Fruit fly (Drosophila melanogaster) whole organism, prepupa: Measurements from ENCODE around the gene CG10638.
A peak's percentile ranks its signal among the peaks of the same experiment; 100 is the strongest.

Source experiments
- Blimp-1 ChIP-seq: fragments of 200-800 bp; sonication (Bioruptor generic); optimal IDR thresholded peaks from 3 replicates; lab custom pipeline; 2017; ENCODE audit warnings: missing biosample characterization, missing genetic modification characterization, mild to moderate bottlenecking, moderate library complexity, missing genetic modification reagents
- CG10669 ChIP-seq: fragments of 200-800 bp; sonication (Bioruptor generic); optimal IDR thresholded peaks from 3 replicates; lab custom pipeline; 2018; ENCODE audit warnings: missing biosample characterization, mild to moderate bottlenecking, missing genetic modification characterization, moderate library complexity
- CG11294 ChIP-seq: fragments of 200-800 bp; sonication (Bioruptor generic); IDR thresholded peaks from 2 replicates; pipeline ENCODE4 v1.3.6; 2022; ENCODE audit warnings: missing biosample characterization, missing genetic modification characterization
- CG11762 ChIP-seq: fragments of 200-800 bp; sonication (Bioruptor generic); optimal IDR thresholded peaks from 3 replicates; lab custom pipeline; 2016; ENCODE audit warnings: missing biosample characterization, missing genetic modification characterization; ENCODE audit not compliant: insufficient read depth
- CG11902 ChIP-seq: fragments of 200-800 bp; sonication (Bioruptor generic); optimal IDR thresholded peaks from 3 replicates; lab custom pipeline; 2016; ENCODE audit warnings: missing biosample characterization, missing genetic modification characterization
- CG15336 ChIP-seq: fragments of 200-800 bp; sonication (Bioruptor generic); IDR thresholded peaks from 2 replicates; pipeline ENCODE4 v1.3.6; 2022; ENCODE audit warnings: missing biosample characterization, missing genetic modification characterization
- CG1621 ChIP-seq: fragments of 200-800 bp; sonication (Bioruptor generic); optimal IDR thresholded peaks from 3 replicates; lab custom pipeline; 2018; ENCODE audit warnings: missing biosample characterization, mild to moderate bottlenecking, missing genetic modification characterization
- CG16779 ChIP-seq: fragments of 200-800 bp; sonication (Bioruptor generic); optimal IDR thresholded peaks from 3 replicates; lab custom pipeline; 2017; ENCODE audit warnings: missing biosample characterization, mild to moderate bottlenecking, missing genetic modification characterization
- CG3032 ChIP-seq: fragments of 200-800 bp; optimal IDR thresholded peaks from 2 replicates; lab custom pipeline; 2019; ENCODE audit warnings: missing biosample characterization, mild to moderate bottlenecking, missing genetic modification characterization, moderate library complexity
- CG31627 ChIP-seq: fragments of 200-800 bp; sonication (Bioruptor generic); optimal IDR thresholded peaks from 3 replicates; lab custom pipeline; 2016; ENCODE audit warnings: missing biosample characterization, missing genetic modification characterization
- CG32006 ChIP-seq: fragments of 200-800 bp; sonication (Bioruptor generic); optimal IDR thresholded peaks from 3 replicates; lab custom pipeline; 2017; ENCODE audit warnings: missing biosample characterization, mild to moderate bottlenecking, missing genetic modification characterization
- CG3919 ChIP-seq: fragments of 200-800 bp; sonication (Bioruptor generic); optimal IDR thresholded peaks from 3 replicates; lab custom pipeline; 2016; ENCODE audit warnings: missing biosample characterization, missing genetic modification characterization
- CG4318 ChIP-seq: fragments of 200-800 bp; sonication (Bioruptor generic); optimal IDR thresholded peaks from 3 replicates; lab custom pipeline; 2017; ENCODE audit warnings: missing biosample characterization, mild to moderate bottlenecking, missing genetic modification characterization
- CG6163 ChIP-seq: fragments of 200-800 bp; sonication (Bioruptor generic); IDR thresholded peaks from 3 replicates; pipeline ENCODE4 v1.3.6; 2022; ENCODE audit warnings: missing biosample characterization, missing genetic modification characterization
- CG6276 ChIP-seq: fragments of 200-800 bp; sonication (Bioruptor generic); optimal IDR thresholded peaks from 2 replicates; lab custom pipeline; 2017; ENCODE audit warnings: missing biosample characterization, mild to moderate bottlenecking, missing genetic modification characterization
- CG6792 ChIP-seq: fragments of 200-800 bp; sonication (Bioruptor generic); optimal IDR thresholded peaks from 3 replicates; lab custom pipeline; 2016; ENCODE audit warnings: missing biosample characterization, missing genetic modification characterization
- CG6854 ChIP-seq: fragments of 200-800 bp; sonication (Bioruptor generic); optimal IDR thresholded peaks from 2 replicates; lab custom pipeline; 2017; ENCODE audit warnings: missing biosample characterization, mild to moderate bottlenecking, missing genetic modification characterization
- CG8119 ChIP-seq: fragments of 200-800 bp; sonication (Bioruptor generic); IDR thresholded peaks from 3 replicates; pipeline ENCODE4 v1.3.6; 2022; ENCODE audit warnings: missing biosample characterization, missing genetic modification characterization
- CG8319 ChIP-seq: fragments of 200-800 bp; sonication (Bioruptor generic); optimal IDR thresholded peaks from 3 replicates; lab custom pipeline; 2016; ENCODE audit warnings: missing biosample characterization, missing genetic modification characterization
- CG8632 ChIP-seq: fragments of 200-800 bp; sonication (Bioruptor generic); optimal IDR thresholded peaks from 3 replicates; lab custom pipeline; 2016; ENCODE audit warnings: missing biosample characterization, missing genetic modification characterization
- Eip75B ChIP-seq: fragments of 200-800 bp; sonication (Bioruptor generic); optimal IDR thresholded peaks from 3 replicates; lab custom pipeline; 2016; ENCODE audit warnings: missing biosample characterization, missing genetic modification characterization
- Eip93F ChIP-seq: fragments of 200-800 bp; sonication (Bioruptor generic); optimal IDR thresholded peaks from 2 replicates; lab custom pipeline; 2016; ENCODE audit warnings: missing biosample characterization, mild to moderate bottlenecking, missing genetic modification characterization
- Ets21C ChIP-seq: fragments of 200-800 bp; sonication (Bioruptor generic); optimal IDR thresholded peaks from 3 replicates; lab custom pipeline; 2016; ENCODE audit warnings: missing biosample characterization, missing genetic modification characterization
- Ets96B ChIP-seq: fragments of 200-800 bp; optimal IDR thresholded peaks from 2 replicates; lab custom pipeline; 2019; ENCODE audit warnings: missing biosample characterization, mild to moderate bottlenecking, missing genetic modification characterization, moderate library complexity
- Gug ChIP-seq: fragments of 200-800 bp; sonication (Bioruptor generic); IDR thresholded peaks from 2 replicates; pipeline ENCODE4 v1.3.6; 2022; ENCODE audit warnings: missing biosample characterization, missing genetic modification characterization
- Hr38 ChIP-seq: sonication (Bioruptor generic); optimal IDR thresholded peaks from 2 replicates; lab custom pipeline; 2016; ENCODE audit warnings: missing biosample characterization, missing genetic modification characterization
- Lpt ChIP-seq: fragments of 200-800 bp; sonication (Bioruptor generic); optimal IDR thresholded peaks from 3 replicates; lab custom pipeline; 2016; ENCODE audit warnings: missing biosample characterization, missing genetic modification characterization
- Met ChIP-seq: fragments of 200-800 bp; sonication (Bioruptor generic); optimal IDR thresholded peaks from 3 replicates; lab custom pipeline; 2016; ENCODE audit warnings: missing biosample characterization, missing genetic modification characterization
- OdsH ChIP-seq: fragments of 200-800 bp; sonication (Bioruptor generic); optimal IDR thresholded peaks from 3 replicates; lab custom pipeline; 2016; ENCODE audit warnings: missing biosample characterization, missing genetic modification characterization
- Smox ChIP-seq: fragments of 200-800 bp; sonication (Bioruptor generic); optimal IDR thresholded peaks from 3 replicates; lab custom pipeline; 2016; ENCODE audit warnings: missing biosample characterization, missing genetic modification characterization
- Sox102F ChIP-seq: fragments of 200-800 bp; sonication (Bioruptor generic); optimal IDR thresholded peaks from 2 replicates; lab custom pipeline; 2016; ENCODE audit warnings: missing biosample characterization, mild to moderate bottlenecking, missing genetic modification characterization
- acj6 ChIP-seq: fragments of 200-800 bp; sonication (Bioruptor generic); optimal IDR thresholded peaks from 3 replicates; lab custom pipeline; 2016; ENCODE audit warnings: missing biosample characterization, missing genetic modification characterization
- cyc ChIP-seq: fragments of 200-800 bp; sonication (Bioruptor generic); optimal IDR thresholded peaks from 3 replicates; lab custom pipeline; 2016; ENCODE audit warnings: missing biosample characterization, missing genetic modification characterization
- dac ChIP-seq: fragments of 200-800 bp; sonication (Bioruptor generic); optimal IDR thresholded peaks from 2 replicates; lab custom pipeline; 2017; ENCODE audit warnings: missing biosample characterization, mild to moderate bottlenecking, missing genetic modification characterization
- eg ChIP-seq: fragments of 200-800 bp; sonication (Bioruptor generic); IDR thresholded peaks from 3 replicates; pipeline ENCODE4 v1.3.6; 2022; ENCODE audit warnings: missing biosample characterization, missing genetic modification characterization
- esn ChIP-seq: fragments of 200-800 bp; sonication (Bioruptor generic); optimal IDR thresholded peaks from 2 replicates; lab custom pipeline; 2016; ENCODE audit warnings: missing biosample characterization, mild to moderate bottlenecking, missing genetic modification characterization, moderate library complexity
- fd59A ChIP-seq: fragments of 200-800 bp; sonication (Bioruptor generic); optimal IDR thresholded peaks from 2 replicates; lab custom pipeline; 2017; ENCODE audit warnings: missing biosample characterization, mild to moderate bottlenecking, missing genetic modification characterization, missing genetic modification reagents
- fd85E ChIP-seq: fragments of 200-800 bp; sonication (Bioruptor generic); optimal IDR thresholded peaks from 3 replicates; lab custom pipeline; 2016; ENCODE audit warnings: missing biosample characterization, missing genetic modification characterization
- fkh ChIP-seq: fragments of 200-800 bp; sonication (Bioruptor generic); optimal IDR thresholded peaks from 3 replicates; lab custom pipeline; 2017; ENCODE audit warnings: missing biosample characterization, mild to moderate bottlenecking, missing genetic modification characterization, moderate library complexity
- lz ChIP-seq: fragments of 200-800 bp; sonication (Bioruptor generic); optimal IDR thresholded peaks from 3 replicates; lab custom pipeline; 2016; ENCODE audit warnings: missing biosample characterization, missing genetic modification characterization
- net ChIP-seq: fragments of 200-800 bp; sonication (Bioruptor generic); optimal IDR thresholded peaks from 3 replicates; lab custom pipeline; 2016; ENCODE audit warnings: missing biosample characterization, missing genetic modification characterization
- salr ChIP-seq, 2 experiments: fragments of 200-800 bp; sonication (Bioruptor generic); optimal IDR thresholded peaks; 3 replicates each; lab custom pipeline; 2016 to 2018; ENCODE audit warnings: missing biosample characterization in 2 of 2, missing genetic modification characterization in 2 of 2, mild to moderate bottlenecking in 1 of 2
- spab ChIP-seq: fragments of 200-800 bp; sonication (Bioruptor generic); optimal IDR thresholded peaks from 2 replicates; lab custom pipeline; 2017; ENCODE audit warnings: missing biosample characterization, mild to moderate bottlenecking, missing genetic modification characterization, missing genetic modification reagents
- svp ChIP-seq: fragments of 200-800 bp; sonication (Bioruptor generic); peaks from one replicate; lab custom pipeline; 2016; ENCODE audit warnings: missing biosample characterization, missing genetic modification characterization
- topi ChIP-seq: fragments of 200-800 bp; sonication (Bioruptor generic); optimal IDR thresholded peaks from 3 replicates; lab custom pipeline; 2016; ENCODE audit warnings: missing biosample characterization, missing genetic modification characterization
- vri ChIP-seq: fragments of 200-800 bp; sonication (Bioruptor generic); optimal IDR thresholded peaks from 3 replicates; lab custom pipeline; 2016; ENCODE audit warnings: missing biosample characterization, mild to moderate bottlenecking, missing genetic modification characterization

CG10638 gene

dm6 chr3L:12515691-12516455 is 14.8 kb upstream of the CG10638 start (continued):
- TF ChIP-seq CG11294 (GFP tag; lab: Robert Waterston, UW) (no peak; the same call in 1 of the 2 replicates), CG8119 (GFP tag; lab: Robert Waterston, UW) (peak; percentile 90), CG6854 (GFP tag; lab: Kevin White, UChicago) (peak; percentile 44), CG6276 (GFP tag; lab: Kevin White, UChicago) (peak; percentile 97), fkh (GFP tag; lab: Kevin White, UChicago) (no peak), Eip75B (GFP tag; lab: Kevin White, UChicago) (peak; percentile 30), Met (GFP tag; lab: Kevin White, UChicago) (no peak), CG4318 (GFP tag; lab: Kevin White, UChicago) (no peak), spab (GFP tag; lab: Kevin White, UChicago) (peak; percentile 77), CG3032 (tag; lab: Kevin White, UChicago) (peak; percentile 43), Smox (no peak), Gug (no peak; the same call in 1 of the 2 replicates), eg (GFP tag; lab: Robert Waterston, UW) (peak; percentile 90), CG3919 (GFP tag; lab: Kevin White, UChicago) (no peak), esn (no peak), net (GFP tag; lab: Kevin White, UChicago) (peak; percentile 54), CG6163 (GFP tag; lab: Robert Waterston, UW) (peak; percentile 82), cyc (GFP tag; lab: Kevin White, UChicago) (no peak), acj6 (no peak), Lpt (GFP tag; lab: Kevin White, UChicago) (peak; percentile 83), dac (GFP tag; lab: Kevin White, UChicago) (peak; percentile 55), salr (GFP tag; optimal IDR thresholded peaks at IDR 0.05; lab: Kevin White, UChicago) (peak; percentile 15 to 36), Eip93F (no peak), CG11762 (GFP tag; lab: Kevin White, UChicago) (no peak), Hr38 (GFP tag; lab: Kevin White, UChicago) (no peak), CG11902 (GFP tag; lab: Kevin White, UChicago) (no peak), topi (GFP tag; lab: Kevin White, UChicago) (no peak), CG31627 (GFP tag; lab: Kevin White, UChicago) (no peak), fd85E (GFP tag; lab: Kevin White, UChicago) (no peak), Sox102F (GFP tag; lab: Kevin White, UChicago) (no peak), CG10669 (GFP tag; lab: Kevin White, UChicago) (peak; percentile 16), CG8319 (GFP tag; lab: Kevin White, UChicago) (peak; percentile 1), Blimp-1 (GFP tag; lab: Kevin White, UChicago) (no peak), Ets21C (GFP tag; lab: Kevin White, UChicago) (no peak), svp (GFP tag; lab: Kevin White, UChicago) (peak; percentile 95), fd59A (peak; percentile 35), CG16779 (tag; lab: Kevin White, UChicago) (peak; percentile 93)

- TF ChIP-seq OdsH (GFP tag; lab: Kevin White, UChicago) = peak; percentile 87
- no peak for TF ChIP-seq vri
- TF ChIP-seq CG3919 (GFP tag; lab: Kevin White, UChicago) = peak; percentile 89
- TF ChIP-seq Blimp-1 (GFP tag; lab: Kevin White, UChicago) = peak; percentile 52
- TF ChIP-seq Eip93F = peak; percentile 22
- peak; percentile 84 for TF ChIP-seq topi (GFP tag; lab: Kevin White, UChicago)
- TF ChIP-seq CG11294 (GFP tag; lab: Robert Waterston, UW) = peak; percentile 27; the same call in 1 of the 2 replicates
- TF ChIP-seq Ets21C (GFP tag; lab: Kevin White, UChicago) = peak; percentile 84
- peak; percentile 62 for TF ChIP-seq CG1621 (tag; lab: Kevin White, UChicago)
- TF ChIP-seq Ets96B = peak; percentile 49
- TF ChIP-seq CG15336 (GFP tag; lab: Robert Waterston, UW) = no peak; the same call in 1 of the 2 replicates
- peak; percentile 87 for TF ChIP-seq Met (GFP tag; lab: Kevin White, UChicago)
- TF ChIP-seq spab (GFP tag; lab: Kevin White, UChicago) = no peak
- peak; percentile 70 for TF ChIP-seq Gug
- TF ChIP-seq CG6792 (GFP tag; lab: Kevin White, UChicago) = peak; percentile 82
- peak; percentile 92 for TF ChIP-seq lz (GFP tag; lab: Kevin White, UChicago)
- TF ChIP-seq fkh (GFP tag; lab: Kevin White, UChicago) = peak; percentile 55
- no peak for TF ChIP-seq CG10669 (GFP tag; lab: Kevin White, UChicago)
- peak; percentile 93 for TF ChIP-seq CG31627 (GFP tag; lab: Kevin White, UChicago)
- TF ChIP-seq CG8632 (GFP tag; lab: Kevin White, UChicago) = peak; percentile 69
- peak; percentile 90 for TF ChIP-seq cyc (GFP tag; lab: Kevin White, UChicago)
- TF ChIP-seq CG32006 (GFP tag; lab: Kevin White, UChicago) = no peak
- TF ChIP-seq CG11902 (GFP tag; lab: Kevin White, UChicago) = peak; percentile 82
- peak; percentile 78 for TF ChIP-seq Hr38 (GFP tag; lab: Kevin White, UChicago)
- TF ChIP-seq eg (GFP tag; lab: Robert Waterston, UW) = peak; percentile 69
- TF ChIP-seq CG6163 (GFP tag; lab: Robert Waterston, UW) = peak; percentile 68
These were observed 13.7 kb upstream of the CG10638 start, which contains the start of the genes sti and tral for dm6 chr3L:12514762-12515215. Gene sti, minus strand, starts transcription at chr3L:12514815. Gene tral, plus strand, starts transcription at chr3L:12515059.
